Worm (Caenorhabditis elegans) whole organism, L4/young adult: ENCODE measurements around the gene try-11.

Experiments used
- dao-5 ChIP-seq: sonication (generic microtip); optimal IDR thresholded peaks from 2 replicates; lab custom pipeline; 2016; ENCODE audit warnings: missing genotype, missing genetic modification characterization, moderate library complexity, missing compliant biosample characterization
- him-1 ChIP-seq: sonication (generic microtip); optimal IDR thresholded peaks from 2 replicates; lab custom pipeline; 2016; ENCODE audit warnings: missing genotype, missing genetic modification reagents, missing genetic modification characterization, missing compliant biosample characterization

DNA sequence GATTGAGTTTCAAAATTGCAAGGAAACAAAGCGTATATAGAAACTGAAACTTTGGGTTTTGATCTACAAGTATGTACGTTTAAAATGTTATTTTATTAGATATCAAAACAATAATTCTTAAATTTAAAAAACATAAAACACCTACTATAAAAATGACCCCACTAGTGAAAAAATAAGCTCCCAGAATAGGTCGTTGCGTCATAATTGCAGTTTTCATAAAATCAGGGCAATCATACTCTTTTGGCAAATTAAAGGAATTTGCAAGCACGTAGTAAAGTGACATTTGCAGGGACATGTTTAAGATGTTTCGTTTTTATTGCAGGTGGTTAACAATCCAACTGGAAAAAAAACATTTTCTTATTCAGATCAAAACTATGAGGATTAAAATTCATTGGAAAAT, 43.0 kb upstream of the try-11 start, which contains the start of gene srt-6:
- TF ChIP-seq dao-5 (tag; lab: Kevin White, UChicago) (no peak), him-1 (no peak)
